Fruit fly (Drosophila melanogaster) whole organism, embryonic: ENCODE measurements around the gene CG9919.
A peak's percentile ranks its signal among the peaks of the same experiment; 100 is the strongest.

Source experiments
- Atf-2 ChIP-seq: fragments of 200-800 bp; sonication (Bioruptor generic); optimal IDR thresholded peaks from 2 replicates; lab custom pipeline; 2016; ENCODE audit warnings: missing biosample characterization, missing genetic modification characterization
- CG10366 ChIP-seq: fragments of 200-800 bp; sonication (Bioruptor generic); IDR thresholded peaks from 2 replicates; pipeline ENCODE4 v1.3.6; 2022; ENCODE audit warnings: missing biosample characterization, missing genetic modification characterization
- CG10979 ChIP-seq: fragments of 200-800 bp; sonication (Bioruptor generic); optimal IDR thresholded peaks from 2 replicates; lab custom pipeline; 2018; ENCODE audit warnings: missing biosample characterization, mild to moderate bottlenecking, missing genetic modification characterization, moderate library complexity
- CG12155 ChIP-seq: fragments of 200-800 bp; sonication (Bioruptor generic); optimal IDR thresholded peaks from 3 replicates; lab custom pipeline; 2016; ENCODE audit warnings: missing biosample characterization, missing genetic modification characterization
- CG12769 ChIP-seq: fragments of 200-800 bp; sonication (Bioruptor generic); optimal IDR thresholded peaks from 2 replicates; lab custom pipeline; 2019; ENCODE audit warnings: missing biosample characterization, mild to moderate bottlenecking, missing genetic modification characterization, moderate library complexity
- CG12942 ChIP-seq: fragments of 200-800 bp; sonication (Bioruptor generic); optimal IDR thresholded peaks from 3 replicates; lab custom pipeline; 2016; ENCODE audit warnings: missing biosample characterization, missing genetic modification characterization
- CG1602 ChIP-seq: fragments of 200-800 bp; sonication (Bioruptor generic); optimal IDR thresholded peaks from 3 replicates; lab custom pipeline; 2016; ENCODE audit warnings: missing biosample characterization, missing genetic modification characterization
- CG17328 ChIP-seq: fragments of 200-800 bp; sonication (Bioruptor generic); IDR thresholded peaks from 2 replicates; pipeline ENCODE4 v1.3.6; 2022; ENCODE audit warnings: missing biosample characterization, missing genetic modification characterization
- CG17912 ChIP-seq: fragments of 200-800 bp; sonication (Bioruptor generic); optimal IDR thresholded peaks from 2 replicates; lab custom pipeline; 2018; ENCODE audit warnings: missing biosample characterization, mild to moderate bottlenecking, missing genetic modification characterization
- CG18011 ChIP-seq: fragments of 200-800 bp; sonication (Bioruptor generic); optimal IDR thresholded peaks from 2 replicates; lab custom pipeline; 2017; ENCODE audit warnings: missing biosample characterization, missing genetic modification characterization, mild to moderate bottlenecking, moderate library complexity, missing genotype
- CG33213 ChIP-seq: fragments of 200-800 bp; sonication (Bioruptor generic); optimal IDR thresholded peaks from 3 replicates; lab custom pipeline; 2016; ENCODE audit warnings: missing biosample characterization, missing genetic modification characterization
- CG42726 ChIP-seq: fragments of 200-800 bp; sonication (Bioruptor generic); IDR thresholded peaks from 2 replicates; pipeline ENCODE4 v1.3.6; 2022; ENCODE audit warnings: missing biosample characterization, missing genetic modification characterization; ENCODE audit not compliant: partially characterized antibody
- CG6654 ChIP-seq: fragments of 200-800 bp; sonication (Bioruptor generic); optimal IDR thresholded peaks from 2 replicates; lab custom pipeline; 2017; ENCODE audit warnings: missing biosample characterization, mild to moderate bottlenecking, missing genetic modification characterization
- CG6683 ChIP-seq: fragments of 200-800 bp; sonication (Bioruptor generic); optimal IDR thresholded peaks from 2 replicates; lab custom pipeline; 2017; ENCODE audit warnings: missing biosample characterization, mild to moderate bottlenecking, missing genetic modification characterization, missing genetic modification reagents
- CG7372 ChIP-seq: fragments of 200-800 bp; sonication (Bioruptor generic); IDR thresholded peaks from 2 replicates; pipeline ENCODE4 v1.3.6; 2022; ENCODE audit warnings: missing biosample characterization, missing genetic modification characterization
- Deaf1 ChIP-seq: fragments of 200-800 bp; optimal IDR thresholded peaks from 3 replicates; lab custom pipeline; 2019; ENCODE audit warnings: missing biosample characterization, mild to moderate bottlenecking, missing genetic modification characterization, moderate library complexity
- Fer1 ChIP-seq: fragments of 200-800 bp; sonication (Bioruptor generic); optimal IDR thresholded peaks from 2 replicates; lab custom pipeline; 2017; ENCODE audit warnings: missing biosample characterization, mild to moderate bottlenecking, missing genetic modification characterization
- GATAe ChIP-seq: fragments of 200-800 bp; sonication (Bioruptor generic); conservative IDR thresholded peaks from 2 replicates; pipeline ENCODE4 v1.3.6; 2022; ENCODE audit warnings: missing biosample characterization, missing genetic modification characterization
- H2.0 ChIP-seq: fragments of 200-800 bp; sonication (Bioruptor generic); IDR thresholded peaks from 2 replicates; pipeline ENCODE4 v1.3.6; 2022; ENCODE audit warnings: missing biosample characterization, missing genetic modification characterization
- HLH4C ChIP-seq: fragments of 200-800 bp; sonication (Bioruptor generic); IDR thresholded peaks from 3 replicates; pipeline ENCODE4 v1.3.6; 2022; ENCODE audit warnings: missing biosample characterization, missing genetic modification characterization; ENCODE audit not compliant: partially characterized antibody
- HLH54F ChIP-seq: fragments of 200-800 bp; sonication (Bioruptor generic); optimal IDR thresholded peaks from 3 replicates; lab custom pipeline; 2016; ENCODE audit warnings: missing biosample characterization, missing genetic modification characterization
- HmgZ ChIP-seq: fragments of 200-800 bp; sonication (Bioruptor generic); optimal IDR thresholded peaks from 2 replicates; lab custom pipeline; 2018; ENCODE audit warnings: missing biosample characterization, mild to moderate bottlenecking, missing genetic modification characterization
- Max ChIP-seq: fragments of 200-800 bp; sonication (Bioruptor generic); optimal IDR thresholded peaks from 2 replicates; lab custom pipeline; 2016; ENCODE audit warnings: missing biosample characterization, mild to moderate bottlenecking, missing genetic modification characterization
- Mrtf ChIP-seq: fragments of 200-800 bp; sonication (Bioruptor generic); IDR thresholded peaks from 3 replicates; pipeline ENCODE4 v1.3.6; 2022; ENCODE audit warnings: missing biosample characterization, missing genetic modification characterization
- Ravus ChIP-seq: fragments of 200-800 bp; sonication (Bioruptor generic); IDR thresholded peaks from 2 replicates; pipeline ENCODE4 v1.3.6; 2022; ENCODE audit warnings: missing biosample characterization, missing genetic modification characterization
- Ssrp ChIP-seq: fragments of 200-800 bp; sonication (Bioruptor generic); optimal IDR thresholded peaks from 2 replicates; lab custom pipeline; 2018; ENCODE audit warnings: missing biosample characterization, mild to moderate bottlenecking, missing genetic modification characterization, moderate library complexity
- Xrp1 ChIP-seq: fragments of 200-800 bp; sonication (Bioruptor generic); IDR thresholded peaks from 2 replicates; pipeline ENCODE4 v1.3.6; 2022; ENCODE audit warnings: missing biosample characterization, missing genetic modification characterization
- amos ChIP-seq: fragments of 200-800 bp; sonication (Bioruptor generic); IDR thresholded peaks from 2 replicates; pipeline ENCODE4 v1.3.6; 2022; ENCODE audit warnings: missing biosample characterization, missing genetic modification characterization; ENCODE audit not compliant: partially characterized antibody
- bbx ChIP-seq: fragments of 200-800 bp; sonication (Bioruptor generic); IDR thresholded peaks from 2 replicates; pipeline ENCODE4 v1.3.6; 2022; ENCODE audit warnings: missing biosample characterization, missing genetic modification characterization; ENCODE audit not compliant: partially characterized antibody
- cas ChIP-seq: fragments of 200-800 bp; sonication (Bioruptor generic); IDR thresholded peaks from 2 replicates; pipeline ENCODE4 v1.3.6; 2022; ENCODE audit warnings: missing biosample characterization, missing genetic modification characterization
- caup ChIP-seq: fragments of 200-800 bp; sonication (Bioruptor generic); optimal IDR thresholded peaks from 3 replicates; lab custom pipeline; 2017; ENCODE audit warnings: missing biosample characterization, mild to moderate bottlenecking, missing genetic modification characterization, moderate library complexity; ENCODE audit not compliant: severe bottlenecking
- chif ChIP-seq, 2 experiments: fragments of 200-800 bp; sonication (Bioruptor generic); optimal IDR thresholded peaks; 3 replicates each; lab custom pipeline; 2016; ENCODE audit warnings: missing biosample characterization in 2 of 2, missing genetic modification characterization in 2 of 2
- dm ChIP-seq: fragments of 200-800 bp; sonication (Bioruptor generic); optimal IDR thresholded peaks from 3 replicates; lab custom pipeline; 2016; ENCODE audit warnings: missing biosample characterization, missing genetic modification characterization
- gro ChIP-seq: fragments of 200-800 bp; sonication (Bioruptor generic); optimal IDR thresholded peaks from 2 replicates; lab custom pipeline; 2016; ENCODE audit warnings: missing biosample characterization, missing genetic modification characterization
- hbn ChIP-seq: fragments of 200-800 bp; sonication (Bioruptor generic); IDR thresholded peaks from 2 replicates; pipeline ENCODE4 v1.3.6; 2022; ENCODE audit warnings: missing biosample characterization, missing genetic modification characterization; ENCODE audit not compliant: partially characterized antibody
- jigr1 ChIP-seq: fragments of 200-800 bp; sonication (Bioruptor generic); IDR thresholded peaks from 3 replicates; pipeline ENCODE4 v1.3.6; 2022; ENCODE audit warnings: missing biosample characterization, missing genetic modification characterization
- pfk ChIP-seq: fragments of 200-800 bp; sonication (Bioruptor generic); optimal IDR thresholded peaks from 2 replicates; lab custom pipeline; 2018; ENCODE audit warnings: missing biosample characterization, mild to moderate bottlenecking, missing genetic modification characterization, moderate library complexity
- phol ChIP-seq: fragments of 200-800 bp; sonication (Bioruptor generic); optimal IDR thresholded peaks from 3 replicates; lab custom pipeline; 2018; ENCODE audit warnings: missing biosample characterization, mild to moderate bottlenecking, missing genetic modification characterization, moderate library complexity
- prd ChIP-seq, 3 experiments: fragments of >200 bp in 2 of 3; fragments of 200-800 bp in 1 of 3; sonication (Bioruptor generic) in 1 of 3; optimal IDR thresholded peaks in 2 of 3; IDR thresholded peaks in 1 of 3; 2 replicates in 2 of 3; 3 replicates in 1 of 3; pipeline versions ENCODE4 v1.3.6 to Lab custom; 2017 to 2022; ENCODE audit warnings: missing biosample characterization in 1 of 3, missing genetic modification characterization in 1 of 3
- psq ChIP-seq: fragments of 200-800 bp; sonication (Bioruptor generic); optimal IDR thresholded peaks from 2 replicates; lab custom pipeline; 2017; ENCODE audit warnings: missing biosample characterization, missing genetic modification characterization
- rib ChIP-seq: fragments of 200-800 bp; sonication (Bioruptor generic); IDR thresholded peaks from 2 replicates; pipeline ENCODE4 v1.3.6; 2022; ENCODE audit warnings: missing biosample characterization, missing genetic modification characterization
- sc ChIP-seq, 3 experiments: fragments of >200 bp in 2 of 3; fragments of 200-800 bp in 1 of 3; sonication (Bioruptor generic) in 1 of 3; optimal IDR thresholded peaks; 2 replicates in 2 of 3; 3 replicates in 1 of 3; lab custom pipeline; 2017; ENCODE audit warnings: mild to moderate bottlenecking in 1 of 3, missing biosample characterization in 1 of 3, missing genetic modification characterization in 1 of 3, missing genetic modification reagents in 1 of 3
- scrt ChIP-seq: fragments of 200-800 bp; sonication (Bioruptor generic); optimal IDR thresholded peaks from 2 replicates; lab custom pipeline; 2018; ENCODE audit warnings: missing biosample characterization, mild to moderate bottlenecking, missing genetic modification characterization, moderate library complexity
- tna ChIP-seq: fragments of 200-800 bp; sonication (Bioruptor generic); IDR thresholded peaks from 2 replicates; pipeline ENCODE4 v1.3.6; 2022; ENCODE audit warnings: missing biosample characterization, missing genetic modification characterization; ENCODE audit not compliant: partially characterized antibody
- trh ChIP-seq: fragments of 200-800 bp; sonication (Bioruptor generic); optimal IDR thresholded peaks from 2 replicates; lab custom pipeline; 2016; ENCODE audit warnings: missing biosample characterization, missing genetic modification characterization
- vfl ChIP-seq: fragments of 200-800 bp; sonication (Bioruptor generic); optimal IDR thresholded peaks from 2 replicates; lab custom pipeline; 2016; ENCODE audit warnings: missing biosample characterization, missing genetic modification characterization
- vvl ChIP-seq: fragments of 200-800 bp; sonication (Bioruptor generic); IDR thresholded peaks from 2 replicates; pipeline ENCODE4 v1.3.6; 2022; ENCODE audit warnings: missing biosample characterization, missing genetic modification characterization
- wdn ChIP-seq: fragments of 200-800 bp; sonication (Bioruptor generic); IDR thresholded peaks from 2 replicates; pipeline ENCODE4 v1.3.6; 2022; ENCODE audit warnings: missing biosample characterization, missing genetic modification characterization

Gene CG9919

DNA sequence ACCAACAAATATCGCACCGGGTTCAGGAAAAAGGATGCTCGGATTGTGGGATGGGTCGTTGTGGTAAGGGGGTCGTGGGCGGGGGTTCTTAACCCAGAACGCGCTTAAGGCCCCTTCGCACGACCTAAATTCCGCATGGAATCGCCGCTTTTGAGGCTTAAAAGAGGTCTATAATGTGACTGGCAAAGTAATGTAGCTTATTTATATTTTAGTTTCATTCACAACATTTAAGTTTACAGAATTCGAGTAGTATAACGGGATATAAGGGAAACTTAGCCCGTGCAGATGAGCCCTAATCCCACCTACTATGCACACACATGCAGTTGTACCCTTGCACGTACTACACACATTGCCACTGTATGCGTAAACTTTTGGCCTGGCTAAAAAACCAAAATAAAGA, 51.8 kb downstream of the CG9919 start (continued):
- TF ChIP-seq CG10979 (tag; lab: Kevin White, UChicago) (peak; percentile 91), Deaf1 (peak; percentile 30), HLH4C (no peak), Atf-2 (no peak), phol (peak; percentile 85), GATAe (GFP tag; lab: Robert Waterston, UW) (0 out of 2 replicates have a peak, but pooled peaks have one; percentile 20), CG12155 (peak; percentile 35), Ravus (GFP tag; lab: Robert Waterston, UW) (peak; percentile 23), Xrp1 (peak; percentile 94), amos (GFP tag; lab: Robert Waterston, UW) (no peak), tna (GFP tag; lab: Robert Waterston, UW) (no peak), CG1602 (GFP tag; lab: Kevin White, UChicago) (peak; percentile 49), jigr1 (GFP tag; lab: Robert Waterston, UW) (peak; percentile 60; the same call in 2 of the 3 replicates), trh (peak; percentile 7), scrt (peak; percentile 77), CG17328 (peak; percentile 81), bbx (GFP tag; lab: Robert Waterston, UW) (no peak), CG17912 (GFP tag; lab: Kevin White, UChicago) (peak; percentile 80), Fer1 (GFP tag; lab: Kevin White, UChicago) (peak; percentile 87), vvl (GFP tag; lab: Robert Waterston, UW) (peak; percentile 93), vfl (GFP tag; lab: Kevin White, UChicago) (no peak), psq (GFP tag; lab: Kevin White, UChicago) (no peak), caup (peak; percentile 87), HLH54F (GFP tag; lab: Kevin White, UChicago) (peak; percentile 15), H2.0 (GFP tag; lab: Robert Waterston, UW) (peak; percentile 73), rib (GFP tag; lab: Robert Waterston, UW) (0 out of 2 replicates have a peak, but pooled peaks have one; percentile 9), Max (GFP tag; lab: Kevin White, UChicago) (peak; percentile 46), CG18011 (GFP tag; lab: Kevin White, UChicago) (peak; percentile 51), CG10366 (peak; percentile 73), Ssrp (tag; lab: Kevin White, UChicago) (peak; percentile 78), CG12942 (GFP tag; lab: Kevin White, UChicago) (peak; percentile 39), CG6683 (peak; percentile 71), CG7372 (peak; percentile 76), wdn (GFP tag; lab: Robert Waterston, UW) (peak; percentile 76), CG6654 (GFP tag; lab: Kevin White, UChicago) (peak; percentile 57), dm (no peak), Mrtf (peak; percentile 66), chif (GFP tag; optimal IDR thresholded peaks at IDR 0.05; lab: Kevin White, UChicago) (peak; percentile 59 to 78), CG42726 (GFP tag; lab: Robert Waterston, UW) (no peak), CG12769 (peak; percentile 83), cas (0 out of 2 replicates have a peak, but pooled peaks have one; percentile 32), hbn (GFP tag; lab: Robert Waterston, UW) (no peak), sc (optimal IDR thresholded peaks at IDR 0.05; lab: Kevin White, UChicago) (no peak), sc (GFP tag; optimal IDR thresholded peaks at IDR 0.05; lab: Kevin White, UChicago) (peak; percentile 68), gro (GFP tag; lab: Kevin White, UChicago) (no peak), pfk (peak; percentile 57), CG33213 (GFP tag; lab: Kevin White, UChicago) (peak; percentile 16), prd (optimal IDR thresholded peaks at IDR 0.05; lab: Kevin White, UChicago) (no peak), prd (GFP tag; IDR thresholded peaks at IDR 0.05; lab: Robert Waterston, UW) (peak; percentile 86), HmgZ (peak; percentile 79)
